Worm (Caenorhabditis elegans) whole organism, late embryonic: ENCODE measurements around the gene F26F12.8.

Experiments
- K09A11.1 ChIP-seq: sonication (generic microtip); optimal IDR thresholded peaks from 2 replicates; lab custom pipeline; 2017; ENCODE audit warnings: antibody characterized with exemption, mild to moderate bottlenecking, missing genetic modification characterization, missing compliant biosample characterization; ENCODE audit not compliant: insufficient read depth
- Y22D7AL.16 ChIP-seq: sonication (generic microtip); optimal IDR thresholded peaks from 2 replicates; lab custom pipeline; 2016; ENCODE audit warnings: missing genetic modification characterization, missing compliant biosample characterization
- ceh-22 ChIP-seq: sonication (generic microtip); optimal IDR thresholded peaks from 2 replicates; lab custom pipeline; 2017; ENCODE audit warnings: missing biosample characterization, missing genetic modification characterization
- che-1 ChIP-seq: sonication (generic microtip); optimal IDR thresholded peaks from 2 replicates; lab custom pipeline; 2016; ENCODE audit warnings: mild to moderate bottlenecking, missing genetic modification characterization, missing compliant biosample characterization
- elt-2 ChIP-seq: sonication (generic microtip); optimal IDR thresholded peaks from 2 replicates; lab custom pipeline; 2016; ENCODE audit warnings: missing genetic modification reagents, missing genetic modification characterization, missing compliant biosample characterization
- elt-4 ChIP-seq: sonication (generic microtip); optimal IDR thresholded peaks from 2 replicates; lab custom pipeline; 2016; ENCODE audit warnings: missing genetic modification characterization, missing compliant biosample characterization
- eyg-1 ChIP-seq: sonication (generic microtip); optimal IDR thresholded peaks from 2 replicates; lab custom pipeline; 2016; ENCODE audit warnings: missing genotype, missing genetic modification characterization, missing compliant biosample characterization
- fkh-10 ChIP-seq: fragments of 150-350 bp; optimal IDR thresholded peaks from 2 replicates; lab custom pipeline; 2014; ENCODE audit warnings: missing biosample characterization, missing genetic modification reagents, missing genetic modification characterization
- hlh-8 ChIP-seq: sonication (generic microtip); optimal IDR thresholded peaks from 2 replicates; lab custom pipeline; 2016; ENCODE audit warnings: missing genotype, missing genetic modification characterization, missing compliant biosample characterization
- nfya-1 ChIP-seq: sonication (generic microtip); optimal IDR thresholded peaks from 2 replicates; lab custom pipeline; 2017; ENCODE audit warnings: missing genetic modification characterization, mild to moderate bottlenecking, missing compliant biosample characterization, antibody characterized with exemption, moderate library complexity
- npax-4 ChIP-seq: sonication (generic microtip); optimal IDR thresholded peaks from 2 replicates; lab custom pipeline; 2016; ENCODE audit warnings: missing genetic modification characterization, missing compliant biosample characterization
- sdc-2 ChIP-seq: sonication (generic microtip); optimal IDR thresholded peaks from 2 replicates; lab custom pipeline; 2016; ENCODE audit warnings: missing genotype, missing genetic modification characterization, missing compliant biosample characterization
- sox-4 ChIP-seq: sonication (generic microtip); optimal IDR thresholded peaks from 2 replicates; lab custom pipeline; 2017; ENCODE audit warnings: mild to moderate bottlenecking, missing genetic modification characterization, inconsistent platforms, missing compliant biosample characterization
- tbx-2 ChIP-seq: sonication (generic microtip); optimal IDR thresholded peaks from 2 replicates; lab custom pipeline; 2016; ENCODE audit warnings: missing genetic modification characterization, missing compliant biosample characterization
- unc-55 ChIP-seq: sonication (generic microtip); optimal IDR thresholded peaks from 2 replicates; lab custom pipeline; 2017; ENCODE audit warnings: missing biosample characterization, missing genetic modification reagents, missing genetic modification characterization
- unc-86 ChIP-seq: sonication (generic microtip); optimal IDR thresholded peaks from 2 replicates; lab custom pipeline; 2016; ENCODE audit warnings: missing genetic modification characterization, missing compliant biosample characterization
- zip-5 ChIP-seq: sonication (generic microtip); optimal IDR thresholded peaks from 2 replicates; lab custom pipeline; 2016; ENCODE audit warnings: missing genetic modification characterization, missing compliant biosample characterization

The F26F12.8 gene

ce11 chrV:5813060-5813659 is 49.2 kb downstream of the F26F12.8 start, which contains the start of gene ZC250.4:
Gene ZC250.4 (minus strand): TSS chrV:5813137.
- TF ChIP-seq zip-5 (no peak), hlh-8 (tag; lab: Kevin White, UChicago) (no peak), eyg-1 (tag; lab: Kevin White, UChicago) (no peak), elt-2 (peak; percentile 31), ceh-22 (tag; lab: Kevin White, UChicago) (no peak), elt-4 (tag; lab: Kevin White, UChicago) (no peak), fkh-10 (GFP tag; lab: Kevin White, UChicago) (no peak), che-1 (no peak)

- TF ChIP-seq sox-4 (tag; lab: Kevin White, UChicago) = no peak
- TF ChIP-seq nfya-1 = no peak
- no peak for TF ChIP-seq npax-4 (tag; lab: Kevin White, UChicago)
- TF ChIP-seq K09A11.1 (tag; lab: Kevin White, UChicago) = no peak
- TF ChIP-seq unc-55 (GFP tag; lab: Kevin White, UChicago) = no peak
- TF ChIP-seq Y22D7AL.16 = no peak
- no peak for TF ChIP-seq unc-86 (tag; lab: Kevin White, UChicago)
- TF ChIP-seq tbx-2 (tag; lab: Kevin White, UChicago) = no peak
- no peak for TF ChIP-seq sdc-2
Observed at ce11 chrV:5805467-5805866, 56.9 kb downstream of the F26F12.8 start, which contains the start of gene ZC250.5. Gene ZC250.5 (plus strand): TSS chrV:5805767.
